Worm (Caenorhabditis elegans) whole organism, L1 larva: ENCODE results near the gene R05A10.6.

Source experiments
- Y116A8C.19 ChIP-seq: sonication (generic microtip); optimal IDR thresholded peaks from 2 replicates; lab custom pipeline; 2016; ENCODE audit warnings: missing compliant biosample characterization, missing genetic modification characterization, borderline replicate concordance
- blmp-1 ChIP-seq: fragments of 150-350 bp; optimal IDR thresholded peaks from 2 replicates; lab custom pipeline; 2014; ENCODE audit warnings: missing biosample characterization, missing genetic modification characterization
- ceh-63 ChIP-seq: fragments of 200-800 bp; sonication (Bioruptor generic); optimal IDR thresholded peaks from 2 replicates; lab custom pipeline; 2018; ENCODE audit warnings: mild to moderate bottlenecking, missing genetic modification characterization, missing compliant biosample characterization
- ceh-8 ChIP-seq: fragments of 200-800 bp; sonication (Bioruptor generic); optimal IDR thresholded peaks from 2 replicates; lab custom pipeline; 2018; ENCODE audit warnings: mild to moderate bottlenecking, missing genetic modification characterization, moderate library complexity, missing compliant biosample characterization
- ceh-82 ChIP-seq, 3 experiments: fragments of 150-350 bp in 1 of 3; sonication (generic microtip) in 2 of 3; optimal IDR thresholded peaks; 2 replicates each; lab custom pipeline; 2014 to 2017; ENCODE audit warnings: missing biosample characterization in 3 of 3, missing genetic modification characterization in 3 of 3
- ceh-88 ChIP-seq: fragments of 200-800 bp; sonication (Bioruptor generic); IDR thresholded peaks from 2 replicates; pipeline ENCODE4 v1.3.6; 2022; ENCODE audit warnings: missing genetic modification characterization, missing compliant biosample characterization
- ceh-90 ChIP-seq: sonication (generic microtip); optimal IDR thresholded peaks from 2 replicates; lab custom pipeline; 2016; ENCODE audit warnings: missing genetic modification characterization, missing compliant biosample characterization
- dpl-1 ChIP-seq, 3 experiments: fragments of 150-350 bp in 2 of 3; sonication (generic microtip) in 1 of 3; optimal IDR thresholded peaks; 2 replicates each; lab custom pipeline; 2014 to 2017; ENCODE audit warnings: missing biosample characterization in 3 of 3, missing genetic modification characterization in 3 of 3, missing genetic modification reagents in 3 of 3
- efl-1 ChIP-seq, 4 experiments: fragments of 150-350 bp; optimal IDR thresholded peaks in 3 of 4; peaks in 1 of 4; 1 replicate in 1 of 4; 2 replicates in 3 of 4; lab custom pipeline; 2014; ENCODE audit warnings: missing biosample characterization in 2 of 4, missing genetic modification characterization in 2 of 4, missing genetic modification reagents in 2 of 4
- elt-3 ChIP-seq, 6 experiments: fragments of 150-350 bp in 1 of 6; sonication (generic microtip); optimal IDR thresholded peaks; 2 replicates each; lab custom pipeline; 2017 to 2018; ENCODE audit warnings: missing biosample characterization in 6 of 6, missing genetic modification characterization in 6 of 6, inconsistent platforms in 1 of 6
- ets-5 ChIP-seq: fragments of 200-800 bp; sonication (Bioruptor generic); IDR thresholded peaks from 2 replicates; pipeline ENCODE4 v1.3.6; 2022; ENCODE audit warnings: missing genetic modification characterization, missing compliant biosample characterization
- fkh-8 ChIP-seq: sonication (generic microtip); optimal IDR thresholded peaks from 2 replicates; lab custom pipeline; 2016; ENCODE audit warnings: mild to moderate bottlenecking, missing genetic modification characterization, missing compliant biosample characterization
- grh-1 ChIP-seq: fragments of 200-800 bp; sonication (Bioruptor generic); IDR thresholded peaks from 2 replicates; pipeline ENCODE4 v1.3.6; 2022; ENCODE audit warnings: missing genetic modification reagents, missing genetic modification characterization, missing compliant biosample characterization
- hpl-2 ChIP-seq: fragments of 150-350 bp; optimal IDR thresholded peaks from 2 replicates; lab custom pipeline; 2014; ENCODE audit warnings: missing biosample characterization, missing genetic modification reagents, missing genetic modification characterization
- lin-13 ChIP-seq: fragments of 150-350 bp; optimal IDR thresholded peaks from 2 replicates; lab custom pipeline; 2014; ENCODE audit warnings: missing biosample characterization, missing genetic modification reagents, missing genetic modification characterization
- lin-14 ChIP-seq: fragments of 200-800 bp; sonication (Bioruptor generic); optimal IDR thresholded peaks from 2 replicates; lab custom pipeline; 2018; ENCODE audit warnings: mild to moderate bottlenecking, missing genetic modification characterization, moderate library complexity, missing compliant biosample characterization
- lir-3 ChIP-seq: sonication (generic microtip); optimal IDR thresholded peaks from 2 replicates; lab custom pipeline; 2016; ENCODE audit warnings: mild to moderate bottlenecking, missing genetic modification characterization, moderate library complexity, missing compliant biosample characterization; ENCODE audit not compliant: poor library complexity
- lsy-2 ChIP-seq, 2 experiments: fragments of 150-350 bp; optimal IDR thresholded peaks; 2 replicates each; lab custom pipeline; 2014; ENCODE audit warnings: missing biosample characterization in 2 of 2, missing genetic modification characterization in 2 of 2
- mdl-1 ChIP-seq, 2 experiments: fragments of 150-350 bp; optimal IDR thresholded peaks; 2 replicates each; lab custom pipeline; 2014 to 2017; ENCODE audit warnings: missing biosample characterization in 2 of 2, missing genetic modification characterization in 2 of 2, inconsistent platforms in 1 of 2
- mef-2 ChIP-seq: fragments of 150-350 bp; optimal IDR thresholded peaks from 2 replicates; lab custom pipeline; 2014; ENCODE audit warnings: missing biosample characterization, missing genetic modification characterization
- nhr-11 ChIP-seq: fragments of 150-350 bp; optimal IDR thresholded peaks from 2 replicates; lab custom pipeline; 2014; ENCODE audit warnings: missing biosample characterization, missing genetic modification characterization
- nhr-19 ChIP-seq: fragments of 200-800 bp; sonication (Bioruptor generic); conservative IDR thresholded peaks from 2 replicates; pipeline ENCODE4 v1.3.6; 2022; ENCODE audit warnings: missing genetic modification characterization, missing compliant biosample characterization
- nhr-20 ChIP-seq: sonication (generic microtip); optimal IDR thresholded peaks from 2 replicates; lab custom pipeline; 2016; ENCODE audit warnings: mild to moderate bottlenecking, missing genetic modification characterization, missing compliant biosample characterization
- nhr-47 ChIP-seq: sonication (generic microtip); optimal IDR thresholded peaks from 2 replicates; lab custom pipeline; 2016; ENCODE audit warnings: mild to moderate bottlenecking, missing genetic modification characterization, moderate library complexity, missing compliant biosample characterization
- nhr-71 ChIP-seq: sonication (generic microtip); optimal IDR thresholded peaks from 2 replicates; lab custom pipeline; 2016; ENCODE audit warnings: mild to moderate bottlenecking, missing genetic modification characterization, moderate library complexity, missing compliant biosample characterization
- nhr-76 ChIP-seq: sonication (generic microtip); optimal IDR thresholded peaks from 2 replicates; lab custom pipeline; 2017; ENCODE audit warnings: missing biosample characterization, missing genetic modification characterization
- nhr-77 ChIP-seq: fragments of 150-350 bp; optimal IDR thresholded peaks from 2 replicates; lab custom pipeline; 2014; ENCODE audit warnings: missing biosample characterization, missing genetic modification characterization
- nhr-85 ChIP-seq: sonication (generic microtip); peaks from one replicate; lab custom pipeline; 2016; ENCODE audit warnings: missing genetic modification characterization, inconsistent platforms, missing compliant biosample characterization
- nhr-90 ChIP-seq: sonication (generic microtip); optimal IDR thresholded peaks from 2 replicates; lab custom pipeline; 2016; ENCODE audit warnings: mild to moderate bottlenecking, missing genetic modification characterization, missing compliant biosample characterization; ENCODE audit not compliant: poor library complexity
- pag-3 ChIP-seq: sonication (generic microtip); optimal IDR thresholded peaks from 2 replicates; lab custom pipeline; 2017; ENCODE audit warnings: missing genetic modification characterization, mild to moderate bottlenecking, missing compliant biosample characterization, antibody characterized with exemption, borderline replicate concordance; ENCODE audit not compliant: insufficient read depth
- pax-3 ChIP-seq: fragments of 200-800 bp; sonication (Bioruptor generic); optimal IDR thresholded peaks from 2 replicates; lab custom pipeline; 2018; ENCODE audit warnings: mild to moderate bottlenecking, missing genetic modification characterization, moderate library complexity, missing compliant biosample characterization
- pqm-1 ChIP-seq: sonication (generic microtip); optimal IDR thresholded peaks from 3 replicates; lab custom pipeline; 2017; ENCODE audit warnings: missing biosample characterization, missing genetic modification characterization
- rnt-1 ChIP-seq: sonication (generic microtip); optimal IDR thresholded peaks from 2 replicates; lab custom pipeline; 2016; ENCODE audit warnings: mild to moderate bottlenecking, missing genetic modification characterization, moderate library complexity, missing compliant biosample characterization
- snu-23 ChIP-seq: sonication (generic microtip); optimal IDR thresholded peaks from 2 replicates; lab custom pipeline; 2016; ENCODE audit warnings: missing genetic modification characterization, missing compliant biosample characterization
- sox-4 ChIP-seq: sonication (generic microtip); optimal IDR thresholded peaks from 2 replicates; lab custom pipeline; 2016; ENCODE audit warnings: missing genetic modification characterization, missing compliant biosample characterization
- swsn-7 ChIP-seq: sonication (generic microtip); optimal IDR thresholded peaks from 2 replicates; lab custom pipeline; 2016; ENCODE audit warnings: missing genetic modification characterization, missing compliant biosample characterization
- tbx-2 ChIP-seq: sonication (generic microtip); optimal IDR thresholded peaks from 2 replicates; lab custom pipeline; 2016; ENCODE audit warnings: missing genetic modification characterization, missing compliant biosample characterization
- unc-130 ChIP-seq: fragments of 150-350 bp; optimal IDR thresholded peaks from 2 replicates; lab custom pipeline; 2017; ENCODE audit warnings: missing biosample characterization, missing genetic modification characterization, inconsistent platforms
- unc-30 ChIP-seq: sonication (generic microtip); optimal IDR thresholded peaks from 2 replicates; lab custom pipeline; 2017; ENCODE audit warnings: missing biosample characterization, missing genetic modification characterization
- unc-62 ChIP-seq: fragments of 150-350 bp; optimal IDR thresholded peaks from 2 replicates; lab custom pipeline; 2014; ENCODE audit warnings: missing biosample characterization, missing genetic modification reagents, missing genetic modification characterization
- unc-98 ChIP-seq: fragments of 200-800 bp; sonication (Bioruptor generic); IDR thresholded peaks from 2 replicates; pipeline ENCODE4 v1.3.6; 2022; ENCODE audit warnings: missing genetic modification characterization, missing compliant biosample characterization
- xbp-1 ChIP-seq: sonication (generic microtip); optimal IDR thresholded peaks from 2 replicates; lab custom pipeline; 2016; ENCODE audit warnings: missing genetic modification characterization, missing compliant biosample characterization
- zip-4 ChIP-seq: fragments of 200-800 bp; sonication (Bioruptor generic); optimal IDR thresholded peaks from 2 replicates; lab custom pipeline; 2018; ENCODE audit warnings: mild to moderate bottlenecking, missing genetic modification characterization, moderate library complexity, missing compliant biosample characterization
- ztf-4 ChIP-seq: fragments of 150-350 bp; optimal IDR thresholded peaks from 2 replicates; lab custom pipeline; 2014; ENCODE audit warnings: missing biosample characterization, missing genetic modification characterization

Gene R05A10.6

ce11 chrIV:14165476-14165875, at the start of gene R05A10.6:
R05A10.6 (plus strand) TSS chrIV:14165776.
- TF ChIP-seq sox-4 (tag; lab: Kevin White, UChicago) (no peak), hpl-2 (GFP tag; lab: Kevin White, UChicago) (no peak), blmp-1 (no peak), nhr-19 (GFP tag; lab: Robert Waterston, UW) (no peak), unc-130 (tag; lab: Kevin White, UChicago) (no peak), tbx-2 (tag; lab: Kevin White, UChicago) (no peak), ceh-90 (tag; lab: Kevin White, UChicago) (no peak), fkh-8 (no peak), mef-2 (tag; lab: Kevin White, UChicago) (no peak)

- TF ChIP-seq tbx-2 (tag; lab: Kevin White, UChicago): no peak
- no peak for TF ChIP-seq nhr-20 (tag; lab: Kevin White, UChicago)
- TF ChIP-seq unc-130 (tag; lab: Kevin White, UChicago): no peak
- TF ChIP-seq xbp-1: no peak
- TF ChIP-seq ztf-4: no peak
- TF ChIP-seq ceh-63: no peak
- no peak for TF ChIP-seq rnt-1
- no peak for TF ChIP-seq nhr-85 (tag; lab: Kevin White, UChicago)
- TF ChIP-seq nhr-90 (tag; lab: Kevin White, UChicago): no peak
- TF ChIP-seq efl-1 (optimal IDR thresholded peaks at IDR 0.05; lab: Kevin White, UChicago): peak in 1 of 2 experiments; percentile 17
- peak; percentile 53 to 91 for TF ChIP-seq efl-1 (GFP tag; optimal IDR thresholded peaks at IDR 0.05 in 1 of 2; lab: Kevin White, UChicago)
- no peak for TF ChIP-seq grh-1
- TF ChIP-seq nhr-71 (tag; lab: Kevin White, UChicago): no peak
- TF ChIP-seq swsn-7 (tag; lab: Kevin White, UChicago): no peak
- TF ChIP-seq unc-62 (GFP tag; lab: Kevin White, UChicago): no peak
- no peak for TF ChIP-seq ceh-88 (GFP tag; lab: Robert Waterston, UW)
- TF ChIP-seq dpl-1 (GFP tag; optimal IDR thresholded peaks at IDR 0.05; lab: Kevin White, UChicago): peak in 2 of 3 experiments; percentile 11 to 25
Observed at ce11 chrIV:14119327-14119726, 46.2 kb upstream of the R05A10.6 start.

- no peak for TF ChIP-seq efl-1 (optimal IDR thresholded peaks at IDR 0.05; lab: Kevin White, UChicago)
- TF ChIP-seq efl-1 (GFP tag; optimal IDR thresholded peaks at IDR 0.05 in 1 of 2; lab: Kevin White, UChicago): peak in 1 of 2 experiments; percentile 41
- no peak for TF ChIP-seq blmp-1
- TF ChIP-seq, all 84 proteins: peak for 1
Observed at ce11 chrIV:14123956-14124355, 41.6 kb upstream of the R05A10.6 start, which contains the start of gene nkcc-1. nkcc-1 (minus strand) TSS chrIV:14124056.

- TF ChIP-seq unc-98 (GFP tag; lab: Robert Waterston, UW): no peak
- no peak for TF ChIP-seq nhr-76 (tag; lab: Kevin White, UChicago)
- peak in 1 of 3 experiments; percentile 22 for TF ChIP-seq ceh-82 (tag; optimal IDR thresholded peaks at IDR 0.05; lab: Kevin White, UChicago)
- TF ChIP-seq pag-3 (tag; lab: Kevin White, UChicago): no peak
- no peak for TF ChIP-seq ets-5 (GFP tag; lab: Robert Waterston, UW)
- no peak for TF ChIP-seq snu-23 (GFP tag; lab: Kevin White, UChicago)
- no peak for TF ChIP-seq elt-3 (tag; optimal IDR thresholded peaks at IDR 0.05; lab: Kevin White, UChicago)
- no peak for TF ChIP-seq pqm-1 (tag; lab: Kevin White, UChicago)
- no peak for TF ChIP-seq tbx-2 (tag; lab: Kevin White, UChicago)
- TF ChIP-seq blmp-1: no peak
- no peak for TF ChIP-seq ceh-8 (GFP tag; lab: Kevin White, UChicago)
- TF ChIP-seq lin-14 (GFP tag; lab: Kevin White, UChicago): no peak
- TF ChIP-seq zip-4 (GFP tag; lab: Kevin White, UChicago): no peak
- TF ChIP-seq lin-13 (GFP tag; lab: Kevin White, UChicago): no peak
- TF ChIP-seq swsn-7 (tag; lab: Kevin White, UChicago): no peak
- no peak for TF ChIP-seq nhr-11 (tag; lab: Kevin White, UChicago)
- TF ChIP-seq mef-2 (tag; lab: Kevin White, UChicago): no peak
- no peak for TF ChIP-seq unc-30 (tag; lab: Kevin White, UChicago)
- no peak for TF ChIP-seq lir-3 (tag; lab: Kevin White, UChicago)
- no peak for TF ChIP-seq Y116A8C.19 (tag; lab: Kevin White, UChicago)
- no peak for TF ChIP-seq mdl-1 (tag; optimal IDR thresholded peaks at IDR 0.05; lab: Kevin White, UChicago)
- TF ChIP-seq nhr-77 (tag; lab: Kevin White, UChicago): no peak
- peak; percentile 47 for TF ChIP-seq fkh-8
- TF ChIP-seq pax-3 (tag; lab: Kevin White, UChicago): no peak
- peak; percentile 3 for TF ChIP-seq nhr-47 (tag; lab: Kevin White, UChicago)
- peak in 1 of 2 experiments; percentile 28 for TF ChIP-seq lsy-2 (tag; optimal IDR thresholded peaks at IDR 0.05; lab: Kevin White, UChicago)
Observed at ce11 chrIV:14127805-14128610, 37.6 kb upstream of the R05A10.6 start, which contains the start of gene H12I19.115. H12I19.115 (minus strand) TSS chrIV:14127855.
